Worm (Caenorhabditis elegans) whole organism, L2 larva: ENCODE data around the gene F47D12.3.

Source experiments
- C34F6.9 ChIP-seq: fragments of 150-350 bp; optimal IDR thresholded peaks from 2 replicates; lab custom pipeline; 2014; ENCODE audit warnings: missing biosample characterization, missing genetic modification characterization
- F13H6.1 ChIP-seq: sonication (generic microtip); optimal IDR thresholded peaks from 2 replicates; lab custom pipeline; 2016; ENCODE audit warnings: missing genetic modification characterization, missing compliant biosample characterization
- Y55F3AM.14 ChIP-seq: fragments of 200-800 bp; sonication (Bioruptor generic); optimal IDR thresholded peaks from 2 replicates; lab custom pipeline; 2018; ENCODE audit warnings: mild to moderate bottlenecking, missing genetic modification characterization, missing compliant biosample characterization
- aly-2 ChIP-seq: fragments of 150-350 bp; optimal IDR thresholded peaks from 2 replicates; lab custom pipeline; 2014; ENCODE audit warnings: missing biosample characterization, missing genetic modification characterization
- blmp-1 ChIP-seq: sonication (generic microtip); optimal IDR thresholded peaks from 2 replicates; lab custom pipeline; 2017; ENCODE audit warnings: missing genetic modification characterization, mild to moderate bottlenecking, missing compliant biosample characterization, antibody characterized with exemption, moderate library complexity; ENCODE audit not compliant: insufficient read depth
- ceh-16 ChIP-seq: fragments of 150-350 bp; optimal IDR thresholded peaks from 2 replicates; lab custom pipeline; 2014; ENCODE audit warnings: missing biosample characterization, missing genetic modification characterization
- ceh-82 ChIP-seq: fragments of 150-350 bp; optimal IDR thresholded peaks from 2 replicates; lab custom pipeline; 2014; ENCODE audit warnings: missing biosample characterization, missing genetic modification characterization
- crh-2 ChIP-seq: sonication (generic microtip); optimal IDR thresholded peaks from 2 replicates; lab custom pipeline; 2017; ENCODE audit warnings: missing biosample characterization, missing genetic modification characterization
- dmd-4 ChIP-seq: sonication (generic microtip); optimal IDR thresholded peaks from 2 replicates; lab custom pipeline; 2017; ENCODE audit warnings: missing biosample characterization, missing genetic modification characterization
- elt-1 ChIP-seq: fragments of 150-350 bp; optimal IDR thresholded peaks from 2 replicates; lab custom pipeline; 2014; ENCODE audit warnings: missing biosample characterization, missing genetic modification characterization
- elt-3 ChIP-seq: sonication (generic microtip); optimal IDR thresholded peaks from 2 replicates; lab custom pipeline; 2017; ENCODE audit warnings: missing biosample characterization, missing genetic modification characterization
- fos-1 ChIP-seq: fragments of 150-350 bp; optimal IDR thresholded peaks from 2 replicates; lab custom pipeline; 2014; ENCODE audit warnings: missing biosample characterization, missing genetic modification characterization
- gmeb-1 ChIP-seq: fragments of 150-350 bp; optimal IDR thresholded peaks from 2 replicates; lab custom pipeline; 2014; ENCODE audit warnings: missing biosample characterization, missing genetic modification characterization
- lin-11 ChIP-seq: fragments of 150-350 bp; sonication (generic microtip); optimal IDR thresholded peaks from 2 replicates; lab custom pipeline; 2014; ENCODE audit warnings: missing biosample characterization, missing genetic modification characterization, inconsistent platforms, mixed read lengths
- lin-39 ChIP-seq: fragments of 150-350 bp; optimal IDR thresholded peaks from 2 replicates; lab custom pipeline; 2014; ENCODE audit warnings: missing biosample characterization, missing genetic modification reagents, missing genetic modification characterization
- lsy-2 ChIP-seq, 2 experiments: fragments of 150-350 bp in 1 of 2; sonication (generic microtip) in 1 of 2; optimal IDR thresholded peaks; 2 replicates each; lab custom pipeline; 2014 to 2017; ENCODE audit warnings: missing biosample characterization in 2 of 2, missing genetic modification characterization in 2 of 2
- mab-5 ChIP-seq: fragments of 150-350 bp; optimal IDR thresholded peaks from 2 replicates; lab custom pipeline; 2014; ENCODE audit warnings: missing biosample characterization, missing genetic modification characterization
- mdl-1 ChIP-seq, 2 experiments: fragments of 150-350 bp in 1 of 2; sonication (generic microtip) in 1 of 2; optimal IDR thresholded peaks; 2 replicates each; lab custom pipeline; 2017; ENCODE audit warnings: missing biosample characterization in 2 of 2, missing genetic modification characterization in 2 of 2
- nhr-11 ChIP-seq: fragments of 150-350 bp; optimal IDR thresholded peaks from 2 replicates; lab custom pipeline; 2014; ENCODE audit warnings: missing biosample characterization, missing genetic modification characterization
- nhr-12 ChIP-seq: fragments of 150-350 bp; optimal IDR thresholded peaks from 2 replicates; lab custom pipeline; 2014; ENCODE audit warnings: missing biosample characterization, missing genetic modification characterization
- nhr-129 ChIP-seq: fragments of 150-350 bp; optimal IDR thresholded peaks from 2 replicates; lab custom pipeline; 2014; ENCODE audit warnings: missing biosample characterization, missing genetic modification characterization
- nhr-21 ChIP-seq: fragments of 150-350 bp; optimal IDR thresholded peaks from 2 replicates; lab custom pipeline; 2014; ENCODE audit warnings: missing biosample characterization, missing genetic modification characterization
- nhr-23 ChIP-seq: fragments of 150-350 bp; optimal IDR thresholded peaks from 2 replicates; lab custom pipeline; 2014; ENCODE audit warnings: missing biosample characterization, missing genetic modification reagents, missing genetic modification characterization
- nhr-237 ChIP-seq: fragments of 150-350 bp; optimal IDR thresholded peaks from 2 replicates; lab custom pipeline; 2014; ENCODE audit warnings: missing biosample characterization, missing genetic modification characterization
- nhr-25 ChIP-seq: fragments of 150-350 bp; sonication (generic microtip); optimal IDR thresholded peaks from 3 replicates; lab custom pipeline; 2014; ENCODE audit warnings: missing biosample characterization, missing genetic modification characterization
- nhr-77 ChIP-seq: fragments of 150-350 bp; optimal IDR thresholded peaks from 2 replicates; lab custom pipeline; 2014; ENCODE audit warnings: missing biosample characterization, missing genetic modification characterization
- peb-1 ChIP-seq: fragments of 150-350 bp; optimal IDR thresholded peaks from 2 replicates; lab custom pipeline; 2014; ENCODE audit warnings: missing biosample characterization, missing genetic modification characterization
- skn-1 ChIP-seq: sonication (generic microtip); optimal IDR thresholded peaks from 2 replicates; lab custom pipeline; 2017; ENCODE audit warnings: missing biosample characterization, missing genetic modification characterization
- sma-9 ChIP-seq, 2 experiments: fragments of 150-350 bp in 1 of 2; sonication (generic microtip) in 1 of 2; optimal IDR thresholded peaks; 2 replicates each; lab custom pipeline; 2014 to 2016; ENCODE audit warnings: missing genetic modification characterization in 2 of 2, mild to moderate bottlenecking in 1 of 2, missing biosample characterization in 1 of 2, missing compliant biosample characterization in 1 of 2, missing genetic modification reagents in 1 of 2, moderate library complexity in 1 of 2
- unc-55 ChIP-seq: fragments of 150-350 bp; sonication (generic microtip); optimal IDR thresholded peaks from 3 replicates; lab custom pipeline; 2014; ENCODE audit warnings: missing biosample characterization, missing genetic modification reagents, missing genetic modification characterization
- zag-1 ChIP-seq: fragments of 150-350 bp; optimal IDR thresholded peaks from 2 replicates; lab custom pipeline; 2014; ENCODE audit warnings: missing biosample characterization, missing genetic modification characterization
- ztf-1 ChIP-seq: fragments of 200-800 bp; sonication (Bioruptor generic); conservative IDR thresholded peaks from 2 replicates; pipeline ENCODE4 v1.3.6; 2022; ENCODE audit warnings: missing genetic modification characterization, missing compliant biosample characterization
- ztf-11 ChIP-seq: sonication (generic microtip); optimal IDR thresholded peaks from 2 replicates; lab custom pipeline; 2017; ENCODE audit warnings: missing biosample characterization, missing genetic modification characterization
- ztf-4 ChIP-seq: fragments of 150-350 bp; optimal IDR thresholded peaks from 2 replicates; lab custom pipeline; 2014; ENCODE audit warnings: missing biosample characterization, missing genetic modification characterization

The F47D12.3 gene

DNA sequence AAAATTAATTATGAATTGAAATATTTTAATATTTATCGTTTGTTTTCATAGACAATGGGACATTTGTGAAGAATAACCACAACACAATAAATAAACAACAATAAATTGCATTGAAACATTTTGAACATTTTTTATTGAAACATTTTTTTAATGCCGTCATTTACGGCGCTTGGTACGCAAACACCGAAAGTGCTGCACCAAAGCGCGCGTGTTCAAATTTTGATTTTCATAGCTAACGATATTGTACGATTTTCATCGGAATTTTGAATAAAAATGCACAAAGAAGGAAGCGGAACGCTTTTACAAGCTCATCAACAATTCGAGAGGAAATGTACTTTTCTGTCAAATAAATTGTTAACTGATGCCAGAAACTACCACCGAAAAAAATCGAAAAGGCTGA, 5.5 kb downstream of the F47D12.3 start:
- TF ChIP-seq aly-2, result no peak
- TF ChIP-seq ceh-82, result no peak
- no peak for TF ChIP-seq ztf-11 (tag; lab: Kevin White, UChicago)
- no peak for TF ChIP-seq nhr-23 (tag; lab: Kevin White, UChicago)
- no peak for TF ChIP-seq nhr-12
- TF ChIP-seq unc-55 (GFP tag; lab: Kevin White, UChicago), result no peak
- no peak for TF ChIP-seq ztf-4 (tag; lab: Kevin White, UChicago)
- no peak for TF ChIP-seq zag-1 (tag; lab: Kevin White, UChicago)
- TF ChIP-seq nhr-237 (tag; lab: Kevin White, UChicago), result no peak
- no peak for TF ChIP-seq nhr-77 (tag; lab: Kevin White, UChicago)
- no peak for TF ChIP-seq F13H6.1 (tag; lab: Kevin White, UChicago)
- TF ChIP-seq nhr-11 (tag; lab: Kevin White, UChicago), result no peak
- no peak for TF ChIP-seq mdl-1 (tag; optimal IDR thresholded peaks at IDR 0.05; lab: Kevin White, UChicago)

DNA sequence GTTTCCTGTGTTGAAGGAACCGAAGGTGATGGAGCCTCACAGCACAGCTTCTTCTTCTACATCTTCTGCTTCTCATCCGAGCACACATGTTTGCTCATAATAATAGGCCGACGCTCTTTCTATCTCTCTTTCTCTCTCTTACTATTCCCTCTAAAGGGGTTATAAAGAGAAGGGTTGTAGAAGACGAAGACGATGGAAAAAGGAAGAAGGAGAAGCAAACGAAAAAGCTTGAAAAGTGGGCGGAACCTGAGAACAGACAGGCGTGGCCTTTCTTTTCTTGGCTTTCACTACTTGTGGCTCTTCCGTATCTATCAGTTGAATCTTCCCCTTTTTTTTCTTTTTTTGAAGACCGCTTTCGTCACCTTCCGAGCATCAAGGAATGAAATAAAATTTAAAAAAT, 9.6 kb downstream of the F47D12.3 start:
- TF ChIP-seq elt-1, result no peak
- peak; percentile 36 for TF ChIP-seq C34F6.9 (tag; lab: Kevin White, UChicago)
- TF ChIP-seq sma-9 (GFP tag; optimal IDR thresholded peaks at IDR 0.05; lab: Kevin White, UChicago), result no peak
- no peak for TF ChIP-seq sma-9 (tag; optimal IDR thresholded peaks at IDR 0.05; lab: Kevin White, UChicago)
- TF ChIP-seq unc-55 (GFP tag; lab: Kevin White, UChicago), result peak; percentile 33
- TF ChIP-seq lsy-2 (tag; optimal IDR thresholded peaks at IDR 0.05; lab: Kevin White, UChicago), result peak in 1 of 2 experiments; percentile 8
- TF ChIP-seq nhr-129 (tag; lab: Kevin White, UChicago), result peak; percentile 28
- TF ChIP-seq peb-1 (tag; lab: Kevin White, UChicago), result no peak
- TF ChIP-seq lin-11 (tag; lab: Kevin White, UChicago), result no peak
- no peak for TF ChIP-seq Y55F3AM.14 (GFP tag; lab: Kevin White, UChicago)
- TF ChIP-seq ceh-82, result no peak

DNA sequence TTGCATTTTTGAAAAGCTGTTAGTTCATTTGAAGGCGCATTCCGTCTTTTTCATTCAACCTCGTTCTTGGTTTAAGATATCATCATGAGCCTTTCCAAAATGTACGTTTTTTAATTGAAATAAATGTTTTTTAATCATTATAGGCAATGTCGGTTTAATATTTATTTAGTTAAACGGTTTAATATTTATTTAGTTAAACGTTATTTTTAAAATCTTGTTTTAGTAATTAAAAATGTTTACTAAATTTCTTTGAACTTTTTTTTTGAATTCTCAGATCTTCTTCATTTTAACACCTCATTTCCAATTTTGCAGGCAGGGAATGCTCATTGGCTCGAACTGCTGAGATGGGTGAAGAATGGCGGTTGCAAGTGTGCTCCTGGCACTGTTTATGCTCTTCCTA, 10.8 kb downstream of the F47D12.3 start, which contains the start of gene gar-2:
TSS of gene gar-2 (plus strand) at position 301 of the 400 bp plus-strand sequence.
- no peak for TF ChIP-seq elt-3
- no peak for TF ChIP-seq nhr-25 (tag; lab: Kevin White, UChicago)
- TF ChIP-seq lin-11 (tag; lab: Kevin White, UChicago), result no peak
- no peak for TF ChIP-seq ceh-16
- no peak for TF ChIP-seq peb-1 (tag; lab: Kevin White, UChicago)

DNA sequence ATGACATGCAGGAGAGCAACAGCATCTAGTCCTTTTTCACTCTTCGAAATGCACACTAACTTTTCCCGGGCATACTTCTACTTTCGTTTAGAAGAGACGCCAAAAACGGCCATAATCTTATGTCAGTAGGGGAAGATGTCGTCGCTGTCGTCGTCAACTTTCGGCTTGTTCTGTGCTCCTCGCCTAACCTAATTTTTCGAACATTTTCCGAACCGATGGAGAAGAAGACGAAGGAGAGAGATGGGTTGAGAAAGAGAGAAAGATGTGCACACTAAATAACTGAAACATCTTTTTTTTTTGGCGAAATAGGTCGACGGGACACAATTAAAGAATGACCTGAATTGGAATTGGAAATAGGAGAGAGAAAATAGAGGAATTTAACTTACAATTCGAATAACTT, 12.1 kb downstream of the F47D12.3 start:
- TF ChIP-seq C34F6.9 (tag; lab: Kevin White, UChicago) (peak; percentile 2), fos-1 (tag; lab: Kevin White, UChicago) (no peak)

DNA sequence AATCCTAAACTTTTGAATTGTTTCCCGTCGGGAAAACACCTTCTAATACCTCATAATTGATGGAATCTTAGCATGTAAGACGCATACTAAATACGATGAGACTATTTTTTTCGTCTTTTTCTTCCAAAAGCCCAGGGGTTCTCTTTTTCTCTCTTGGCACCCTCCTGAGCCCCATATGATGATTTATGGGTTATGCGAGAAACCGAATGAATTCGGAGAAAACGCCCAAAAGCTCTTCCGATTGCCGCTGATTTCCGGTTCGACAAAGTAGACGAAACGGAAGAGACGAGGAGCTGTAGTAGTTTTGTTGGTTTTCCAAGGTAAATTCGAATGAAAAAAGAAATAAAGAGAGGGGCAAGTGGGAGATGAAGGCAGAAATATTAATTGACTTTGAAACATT, 13.2 kb downstream of the F47D12.3 start:
- TF ChIP-seq gmeb-1 (tag; lab: Kevin White, UChicago) (no peak), elt-1 (no peak), mab-5 (tag; lab: Kevin White, UChicago) (peak; percentile 90), blmp-1 (tag; lab: Kevin White, UChicago) (no peak), unc-55 (GFP tag; lab: Kevin White, UChicago) (peak; percentile 53)

DNA sequence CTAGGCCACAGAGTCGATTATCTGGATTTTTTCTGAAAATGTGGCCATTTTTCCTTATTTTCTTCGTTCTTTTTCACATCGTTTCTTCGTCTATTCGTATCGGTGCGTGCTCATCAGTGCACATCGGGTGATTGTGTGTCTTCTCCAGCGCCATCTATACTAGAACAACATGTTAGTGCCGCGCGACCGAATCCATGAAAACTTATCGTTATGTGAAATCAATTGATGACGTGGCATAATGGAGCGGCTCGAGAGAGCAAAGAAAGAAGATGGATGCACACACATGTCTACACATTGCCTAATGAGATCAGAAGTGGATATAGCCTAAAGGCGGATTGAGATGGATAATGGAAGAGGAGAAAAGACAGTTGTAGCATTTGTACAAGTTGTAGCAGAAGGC, 14.0 kb downstream of the F47D12.3 start:
- TF ChIP-seq crh-2 (tag; lab: Kevin White, UChicago) (peak; percentile 35), nhr-23 (tag; lab: Kevin White, UChicago) (no peak), nhr-12 (no peak)

DNA sequence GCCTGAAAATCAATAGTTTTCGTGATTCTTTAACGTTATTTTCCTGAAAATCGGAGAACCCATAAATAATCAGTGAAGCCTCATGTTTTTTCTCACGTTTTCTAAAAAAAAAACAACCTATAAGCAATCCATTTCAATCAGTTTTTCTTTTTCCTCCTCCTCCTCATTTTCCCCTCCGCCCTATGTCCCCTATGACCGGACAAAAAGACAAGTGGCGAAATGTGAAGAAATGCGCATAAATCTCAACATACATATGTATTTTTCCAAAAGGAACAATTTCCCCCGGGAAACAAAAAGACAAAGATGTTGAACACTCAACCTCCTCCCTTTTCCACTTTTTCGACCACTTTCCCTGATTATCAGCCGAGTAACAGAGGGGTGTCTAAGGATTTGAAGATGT, 17.3 kb downstream of the F47D12.3 start:
- TF ChIP-seq nhr-11 (tag; lab: Kevin White, UChicago), result no peak
- TF ChIP-seq ztf-1 (GFP tag; lab: Robert Waterston, UW), result no peak
- no peak for TF ChIP-seq lsy-2 (tag; optimal IDR thresholded peaks at IDR 0.05; lab: Kevin White, UChicago)
- TF ChIP-seq elt-1, result no peak
- no peak for TF ChIP-seq nhr-12
- TF ChIP-seq nhr-23 (tag; lab: Kevin White, UChicago), result no peak
- TF ChIP-seq peb-1 (tag; lab: Kevin White, UChicago), result no peak
- TF ChIP-seq zag-1 (tag; lab: Kevin White, UChicago), result no peak
- no peak for TF ChIP-seq unc-55 (GFP tag; lab: Kevin White, UChicago)
- TF ChIP-seq elt-3, result no peak
- TF ChIP-seq sma-9 (GFP tag; optimal IDR thresholded peaks at IDR 0.05; lab: Kevin White, UChicago), result no peak
- no peak for TF ChIP-seq sma-9 (tag; optimal IDR thresholded peaks at IDR 0.05; lab: Kevin White, UChicago)
- no peak for TF ChIP-seq skn-1
- TF ChIP-seq ceh-82, result no peak
- TF ChIP-seq dmd-4, result no peak
- TF ChIP-seq lin-39 (tag; lab: Kevin White, UChicago), result no peak
- TF ChIP-seq nhr-21, result no peak
- no peak for TF ChIP-seq nhr-77 (tag; lab: Kevin White, UChicago)
- no peak for TF ChIP-seq aly-2
- TF ChIP-seq Y55F3AM.14 (GFP tag; lab: Kevin White, UChicago), result no peak
- TF ChIP-seq, all 48 proteins: peak for 0
